Worm (Caenorhabditis elegans): ENCODE measurements around the gene T25B9.11.

ce11 chrIV:10727734-10728133, 36.6 kb upstream of the T25B9.11 start, which contains the start of gene ZC168.2:
- no peak for TF ChIP-seq egl-43 (GFP tag; IDR thresholded peaks at IDR 0.05)
- TF ChIP-seq pha-4 (GFP tag; IDR thresholded peaks at IDR 0.05), result no peak
- no peak for TF ChIP-seq pha-4 (tag; optimal IDR thresholded peaks at IDR 0.05)
- no peak for TF ChIP-seq ama-1 (optimal IDR thresholded peaks at IDR 0.05)
- no peak for TF ChIP-seq nhr-48 (tag; optimal IDR thresholded peaks at IDR 0.05)
- TF ChIP-seq lir-3 (tag; optimal IDR thresholded peaks at IDR 0.05), result no peak
- no peak for TF ChIP-seq duxl-1 (tag; optimal IDR thresholded peaks at IDR 0.05; ENCODE audit: poor library complexity)
- no peak for TF ChIP-seq nhr-11 (tag; optimal IDR thresholded peaks at IDR 0.05)
- TF ChIP-seq fkh-10 (GFP tag; optimal IDR thresholded peaks at IDR 0.05), result no peak
- no peak for TF ChIP-seq F26F4.8 (GFP tag; conservative IDR thresholded peaks at IDR 0.05)
- TF ChIP-seq F49E8.2 (tag; optimal IDR thresholded peaks at IDR 0.05; ENCODE audit: borderline replicate concordance), result no peak

All from whole organism, L4 larva.